Fruit fly (Drosophila melanogaster) whole organism, embryonic: Measurements from ENCODE around the gene nuf.

Experiments
- Bgb ChIP-seq: fragments of 200-800 bp; sonication (Bioruptor generic); IDR thresholded peaks from 2 replicates; pipeline ENCODE4 v1.3.6; 2022; ENCODE audit warnings: missing biosample characterization, missing genetic modification characterization; ENCODE audit not compliant: partially characterized antibody
- CG3065 ChIP-seq: fragments of 200-800 bp; sonication (Bioruptor generic); optimal IDR thresholded peaks from 2 replicates; lab custom pipeline; 2016; ENCODE audit warnings: missing biosample characterization, missing genetic modification characterization
- CG7839 ChIP-seq: fragments of 200-800 bp; sonication (Bioruptor generic); optimal IDR thresholded peaks from 3 replicates; lab custom pipeline; 2018; ENCODE audit warnings: missing biosample characterization, mild to moderate bottlenecking, missing genetic modification characterization, moderate library complexity
- Xbp1 ChIP-seq: fragments of 200-800 bp; sonication (Bioruptor generic); optimal IDR thresholded peaks from 3 replicates; lab custom pipeline; 2016; ENCODE audit warnings: missing biosample characterization, mild to moderate bottlenecking, missing genetic modification characterization
- bbx ChIP-seq: fragments of 200-800 bp; sonication (Bioruptor generic); IDR thresholded peaks from 2 replicates; pipeline ENCODE4 v1.3.6; 2022; ENCODE audit warnings: missing biosample characterization, missing genetic modification characterization; ENCODE audit not compliant: partially characterized antibody

dm6 chr3L:14204659-14205568 is 14.2 kb downstream of the nuf start:
- TF ChIP-seq Bgb (GFP tag; lab: Robert Waterston, UW) (peak; percentile 58; the same call in 1 of the 2 replicates), Xbp1 (GFP tag; lab: Kevin White, UChicago) (peak; percentile 37), bbx (no peak; the same call in 1 of the 2 replicates), CG3065 (GFP tag; lab: Kevin White, UChicago) (no peak), CG7839 (tag; lab: Kevin White, UChicago) (peak; percentile 64)
